Worm (Caenorhabditis elegans) whole organism, early embryonic: ENCODE results near the gene ceeh-1.

Experiments
- B0310.2 ChIP-seq: sonication (generic microtip); optimal IDR thresholded peaks from 2 replicates; lab custom pipeline; 2016; ENCODE audit warnings: mild to moderate bottlenecking, missing genetic modification characterization, missing compliant biosample characterization
- ama-1 ChIP-seq: fragments of 150-350 bp; optimal IDR thresholded peaks from 2 replicates; lab custom pipeline; 2014
- flt-1 ChIP-seq: fragments of 200-800 bp; sonication (Bioruptor generic); IDR thresholded peaks from 2 replicates; pipeline ENCODE4 v1.3.6; 2022; ENCODE audit warnings: missing genetic modification characterization, missing compliant biosample characterization
- tbx-11 ChIP-seq: fragments of 200-800 bp; sonication (Bioruptor generic); IDR thresholded peaks from 2 replicates; pipeline ENCODE4 v1.3.6; 2022; ENCODE audit warnings: missing genetic modification characterization, missing compliant biosample characterization

ce11 chrIII:782503-782902 lies 49.6 kb downstream of the ceeh-1 start:
- TF ChIP-seq tbx-11 (GFP tag; lab: Robert Waterston, UW) (no peak), B0310.2 (tag; lab: Kevin White, UChicago) (no peak), ama-1 (lab: Kevin White, UChicago) (no peak), flt-1 (GFP tag; lab: Robert Waterston, UW) (no peak)
